Worm (Caenorhabditis elegans): ENCODE measurements around the gene srh-75.

Gene srh-75

DNA sequence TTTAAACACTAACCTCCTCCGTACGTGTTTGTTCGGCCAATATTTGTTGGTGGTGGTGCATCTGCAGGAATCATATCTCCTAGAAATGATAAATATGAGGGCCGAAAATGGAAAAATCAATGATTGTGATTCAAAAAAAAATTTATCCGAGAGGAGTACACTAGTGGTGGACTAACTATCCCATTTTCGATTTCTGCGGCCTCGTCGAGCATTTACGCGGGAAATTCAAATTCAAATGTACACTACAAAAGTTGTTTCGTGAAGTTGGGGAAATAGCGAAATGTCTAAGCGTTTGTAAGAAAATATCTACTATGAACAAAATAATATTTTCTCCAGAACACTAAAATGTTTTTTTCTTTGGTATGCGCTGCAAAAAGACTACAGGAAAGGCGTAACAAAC is 27.6 kb downstream of the srh-75 start:
- TF ChIP-seq him-1 (tag; optimal IDR thresholded peaks at IDR 0.05) = no peak
- TF ChIP-seq W03F9.2 (tag; optimal IDR thresholded peaks at IDR 0.05) = peak; percentile 22
- TF ChIP-seq dao-5 (tag; optimal IDR thresholded peaks at IDR 0.05) = no peak

DNA sequence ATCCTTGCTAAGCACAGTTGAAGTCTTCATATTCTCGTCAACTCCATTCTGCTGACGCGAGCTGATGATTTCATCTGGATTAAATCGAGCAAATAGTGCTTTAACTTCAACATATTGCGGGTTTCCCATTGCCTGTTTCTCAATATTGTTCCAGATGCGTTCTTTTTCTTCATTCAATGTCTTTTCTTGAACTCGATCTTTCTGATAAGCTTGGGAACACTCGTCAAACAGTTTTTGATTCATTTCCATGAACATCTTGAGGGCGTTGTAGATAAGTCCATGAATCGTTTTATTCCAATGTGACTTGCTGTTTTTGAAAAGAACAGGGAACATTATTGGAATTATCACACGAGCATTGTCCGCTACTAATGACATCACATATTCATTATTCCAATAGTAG is 29.2 kb downstream of the srh-75 start:
- TF ChIP-seq W03F9.2 (tag; optimal IDR thresholded peaks at IDR 0.05) (no peak), him-1 (tag; optimal IDR thresholded peaks at IDR 0.05) (no peak), dao-5 (tag; optimal IDR thresholded peaks at IDR 0.05) (no peak)

DNA sequence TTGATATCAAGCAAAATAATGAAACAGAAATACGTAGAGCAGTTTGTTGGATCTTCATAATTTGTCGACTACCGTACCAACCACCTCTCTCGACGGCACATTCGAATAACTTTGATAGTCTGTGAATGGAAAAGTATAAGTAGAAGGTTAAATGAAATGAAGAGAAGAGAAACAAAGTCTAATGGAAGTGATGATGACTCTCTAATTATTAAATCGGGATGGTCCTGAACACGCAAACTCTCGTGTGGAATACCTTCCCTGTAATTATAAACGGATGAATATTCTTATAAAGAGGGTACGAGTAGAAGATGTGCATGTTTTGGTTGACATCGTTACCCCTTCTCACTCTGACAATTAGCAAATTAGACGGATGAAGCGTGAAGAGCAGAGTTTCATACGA is 34.1 kb downstream of the srh-75 start, which contains the start of the genes C13G3.12 and hot-6:
Gene C13G3.12, minus strand, starts transcription at position 101 of the 400 bp plus-strand sequence.
Gene hot-6, minus strand, starts transcription at position 121 of the 400 bp plus-strand sequence.
- TF ChIP-seq W03F9.2 (tag; optimal IDR thresholded peaks at IDR 0.05) (no peak), dao-5 (tag; optimal IDR thresholded peaks at IDR 0.05) (no peak), him-1 (tag; optimal IDR thresholded peaks at IDR 0.05) (no peak)

DNA sequence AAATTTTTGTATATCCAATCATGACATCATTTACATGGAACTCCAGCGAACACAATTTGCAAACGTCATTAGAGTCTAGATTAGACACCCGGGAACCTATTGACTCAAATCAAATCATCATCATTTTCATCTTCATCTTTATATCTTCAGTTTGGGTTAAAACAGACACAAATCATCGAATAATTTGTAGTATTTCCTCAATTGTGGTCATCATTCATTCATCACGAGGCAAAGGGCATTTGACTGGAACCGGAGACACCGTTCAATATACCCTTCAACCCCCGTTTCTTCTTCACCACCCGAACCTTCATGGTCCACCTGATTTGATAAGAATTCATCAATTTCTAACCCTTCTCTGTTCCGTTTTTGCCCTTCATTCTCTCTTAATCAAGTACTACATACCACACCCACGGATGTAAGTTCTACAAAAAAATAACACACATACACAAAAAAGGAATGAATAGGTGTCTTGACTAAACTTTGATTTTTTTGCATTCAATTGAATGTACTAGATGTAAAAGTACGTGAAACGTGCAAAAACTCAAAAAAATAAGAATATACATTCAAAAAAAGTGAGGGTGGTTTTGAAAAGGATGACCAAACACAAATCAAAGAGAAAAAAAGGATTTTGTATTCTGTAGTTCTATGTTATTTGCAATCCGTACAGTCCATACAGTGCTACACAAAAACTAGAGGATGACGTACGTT is 39.9 kb downstream of the srh-75 start:
- TF ChIP-seq W03F9.2 (tag; optimal IDR thresholded peaks at IDR 0.05) (no peak), him-1 (tag; optimal IDR thresholded peaks at IDR 0.05) (no peak), dao-5 (tag; optimal IDR thresholded peaks at IDR 0.05) (no peak)

DNA sequence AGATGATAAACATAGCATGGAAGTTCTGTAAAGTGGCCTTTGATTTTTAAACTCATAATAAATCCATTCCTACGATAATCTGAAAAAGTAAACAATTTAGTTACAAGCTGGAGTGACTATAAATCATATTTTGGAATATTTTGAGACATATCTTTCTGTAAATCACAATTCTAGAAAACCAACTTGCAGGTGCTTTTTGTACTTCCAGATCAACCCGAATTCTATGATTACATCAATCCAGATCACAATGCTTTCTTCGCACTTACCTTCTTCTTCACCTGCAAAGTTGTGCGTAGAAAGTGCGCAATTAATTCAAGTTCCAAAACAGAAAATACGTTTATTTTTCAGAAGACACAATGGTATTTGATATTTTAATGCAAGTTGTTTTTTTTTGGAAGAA is 42.2 kb downstream of the srh-75 start:
- TF ChIP-seq dao-5 (tag; optimal IDR thresholded peaks at IDR 0.05) (no peak), him-1 (tag; optimal IDR thresholded peaks at IDR 0.05) (no peak), W03F9.2 (tag; optimal IDR thresholded peaks at IDR 0.05) (no peak)

DNA sequence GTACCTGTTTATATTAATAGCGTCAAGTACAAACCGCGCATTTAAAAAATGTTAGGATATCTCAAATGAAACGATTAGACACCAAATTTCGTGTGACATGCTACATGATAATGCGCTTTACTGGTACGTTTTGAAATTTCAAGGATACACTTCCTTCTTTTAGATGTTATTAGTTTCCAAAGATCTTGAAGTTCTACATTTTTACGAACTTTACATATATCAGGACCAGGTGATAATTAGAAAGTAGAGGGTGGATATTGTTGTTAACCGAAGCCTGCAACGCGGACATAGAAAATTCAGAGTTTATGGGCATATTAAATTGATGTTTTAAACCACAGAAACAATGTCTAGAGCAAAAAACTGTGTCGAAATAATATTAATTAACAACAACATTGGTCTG is 43.8 kb downstream of the srh-75 start:
- no peak for TF ChIP-seq him-1 (tag; optimal IDR thresholded peaks at IDR 0.05)
- no peak for TF ChIP-seq dao-5 (tag; optimal IDR thresholded peaks at IDR 0.05)
- no peak for TF ChIP-seq W03F9.2 (tag; optimal IDR thresholded peaks at IDR 0.05)

DNA sequence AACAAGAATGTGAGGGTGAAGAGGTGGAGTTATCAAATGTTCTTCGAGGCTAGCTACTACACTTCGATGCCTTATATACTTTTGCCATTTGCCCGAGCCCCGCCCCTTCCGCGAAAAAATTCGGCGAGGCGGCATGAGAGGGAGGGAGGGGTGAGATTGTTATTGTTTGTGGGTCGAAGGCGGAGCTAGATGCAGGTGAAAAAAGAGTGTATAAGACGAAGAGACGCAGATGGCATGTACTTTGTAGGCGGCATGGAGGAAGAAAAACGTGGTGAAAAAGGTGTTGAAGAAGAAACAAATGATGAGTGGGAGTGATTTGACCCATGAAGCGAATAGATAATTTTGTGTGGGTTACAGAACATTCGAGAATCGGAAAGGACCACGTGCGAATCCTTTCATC is 44.5 kb downstream of the srh-75 start, which contains the start of gene C13G3.1:
Gene C13G3.1, minus strand, starts transcription at position 47 of the 400 bp plus-strand sequence.
- TF ChIP-seq him-1 (tag; optimal IDR thresholded peaks at IDR 0.05) = no peak

DNA sequence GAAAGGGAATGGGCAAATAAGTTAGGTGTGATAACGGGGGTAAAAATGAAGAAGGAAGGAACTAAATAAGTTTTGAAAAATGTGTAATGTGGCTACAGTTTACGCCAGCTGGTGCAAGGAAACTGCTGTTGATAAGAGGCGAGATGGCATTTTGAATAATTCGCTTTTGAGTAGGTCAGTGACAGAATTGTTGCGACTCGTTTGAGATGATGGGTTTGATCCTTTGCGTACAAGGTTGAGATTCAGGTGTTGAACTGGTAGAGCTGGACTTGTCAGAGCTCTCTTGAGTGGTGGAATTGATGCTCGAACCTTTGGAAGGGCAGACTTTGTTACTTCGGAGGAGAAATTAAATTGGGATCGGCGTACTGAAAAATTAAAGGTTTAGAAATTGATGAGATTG is 45.1 kb downstream of the srh-75 start:
- TF ChIP-seq him-1 (tag; optimal IDR thresholded peaks at IDR 0.05) (no peak), W03F9.2 (tag; optimal IDR thresholded peaks at IDR 0.05) (no peak), dao-5 (tag; optimal IDR thresholded peaks at IDR 0.05) (no peak)

DNA sequence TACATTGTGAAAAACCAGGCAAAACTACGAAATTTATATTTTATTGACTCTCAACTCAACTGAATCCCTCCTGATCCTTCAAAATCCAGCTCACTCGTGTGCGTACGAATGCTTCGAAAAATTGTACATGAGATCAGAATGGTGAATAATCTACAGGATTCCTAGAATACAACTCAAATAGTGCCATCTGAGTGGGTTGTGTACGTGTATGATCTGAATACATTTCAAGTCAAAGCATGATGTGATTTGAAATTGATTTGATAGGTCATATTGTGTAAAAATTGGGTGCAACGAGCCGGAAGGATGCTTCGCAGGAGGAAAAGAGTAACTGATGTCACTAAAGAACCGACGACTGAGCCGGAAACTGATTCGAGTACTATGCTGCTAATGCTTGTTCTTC is 46.2 kb downstream of the srh-75 start:
- TF ChIP-seq W03F9.2 (tag; optimal IDR thresholded peaks at IDR 0.05) (no peak), him-1 (tag; optimal IDR thresholded peaks at IDR 0.05) (no peak), dao-5 (tag; optimal IDR thresholded peaks at IDR 0.05) (no peak)

DNA sequence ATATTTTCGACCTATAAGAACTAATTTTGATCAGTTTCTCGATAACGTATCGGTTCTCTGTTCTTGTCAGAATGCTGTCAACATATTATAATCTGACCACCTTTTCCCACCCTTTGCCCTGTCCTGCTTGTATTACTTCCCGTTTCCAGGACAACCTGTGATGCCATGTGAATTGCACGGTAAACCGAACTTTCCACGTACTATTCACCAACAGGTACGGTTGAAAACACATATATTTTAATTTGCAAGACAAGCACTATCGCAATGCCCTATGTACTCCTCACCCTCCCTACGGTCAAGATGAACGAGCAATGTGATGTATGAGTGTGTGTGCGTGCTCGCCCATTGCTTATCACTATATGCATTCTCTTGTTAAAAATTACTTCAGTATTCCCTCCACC is 47.8 kb downstream of the srh-75 start:
- TF ChIP-seq W03F9.2 (tag; optimal IDR thresholded peaks at IDR 0.05) (no peak), him-1 (tag; optimal IDR thresholded peaks at IDR 0.05) (no peak), dao-5 (tag; optimal IDR thresholded peaks at IDR 0.05) (no peak)

DNA sequence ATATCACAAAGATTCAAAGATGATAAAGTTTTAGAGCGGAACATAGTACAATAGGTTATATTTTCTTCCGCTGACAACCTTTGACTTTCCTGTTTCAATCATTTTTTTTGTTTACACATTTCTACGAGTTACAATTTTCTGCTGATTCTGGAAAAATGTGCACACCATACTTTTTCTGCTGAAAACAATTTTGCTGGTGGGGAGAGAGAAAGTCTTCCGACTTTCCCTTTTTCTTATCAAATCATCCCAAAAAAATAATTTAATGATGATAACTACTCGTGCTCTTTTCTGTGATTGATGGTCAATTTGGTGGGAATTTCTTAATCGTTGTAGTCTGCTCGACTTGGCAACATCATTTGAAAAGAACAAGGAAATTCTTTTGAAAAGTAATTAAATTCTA is 49.3 kb downstream of the srh-75 start:
- TF ChIP-seq him-1 (tag; optimal IDR thresholded peaks at IDR 0.05) (no peak), dao-5 (tag; optimal IDR thresholded peaks at IDR 0.05) (no peak), W03F9.2 (tag; optimal IDR thresholded peaks at IDR 0.05) (no peak)
